Worm (Caenorhabditis elegans): ENCODE data around the gene F36D4.5.

F36D4.5 gene

ce11 chrV:9425593-9425992 is at the start of gene F36D4.5:
TSS of gene F36D4.5 (minus strand) at chrV:9425817.
- TF ChIP-seq ceh-36 (tag; optimal IDR thresholded peaks at IDR 0.05): no peak
- no peak for TF ChIP-seq F13C5.2 (tag; optimal IDR thresholded peaks at IDR 0.05)
- no peak for TF ChIP-seq B0310.2 (tag; optimal IDR thresholded peaks at IDR 0.05)
- no peak for TF ChIP-seq tbx-11 (GFP tag; IDR thresholded peaks at IDR 0.05)
- TF ChIP-seq ets-7 (tag; optimal IDR thresholded peaks at IDR 0.05): no peak

- TF ChIP-seq tbx-11 (GFP tag; IDR thresholded peaks at IDR 0.05) (no peak), hmbx-1 (tag; optimal IDR thresholded peaks at IDR 0.05) (no peak), ceh-13 (GFP tag; optimal IDR thresholded peaks at IDR 0.05) (no peak), ama-1 (optimal IDR thresholded peaks at IDR 0.05) (no peak), scrt-1 (GFP tag; IDR thresholded peaks at IDR 0.05) (no peak), tbx-37 (GFP tag; conservative IDR thresholded peaks at IDR 0.05) (no peak), flt-1 (GFP tag; IDR thresholded peaks at IDR 0.05) (no peak), sea-1 (GFP tag; conservative IDR thresholded peaks at IDR 0.05) (no peak), pes-1 (GFP tag; IDR thresholded peaks at IDR 0.05) (no peak), tra-4 (tag; optimal IDR thresholded peaks at IDR 0.05) (no peak), ceh-36 (tag; optimal IDR thresholded peaks at IDR 0.05) (no peak), hmg-4 (GFP tag; optimal IDR thresholded peaks at IDR 0.05) (no peak), F13C5.2 (tag; optimal IDR thresholded peaks at IDR 0.05) (no peak), aly-1 (tag; optimal IDR thresholded peaks at IDR 0.05) (no peak), B0310.2 (tag; optimal IDR thresholded peaks at IDR 0.05) (no peak), hnd-1 (tag; optimal IDR thresholded peaks at IDR 0.05) (no peak), ets-7 (tag; optimal IDR thresholded peaks at IDR 0.05) (no peak)
Observed at ce11 chrV:9473924-9474323, 48.3 kb upstream of the F36D4.5 start.

ce11 chrV:9471675-9472074 is 46.1 kb upstream of the F36D4.5 start, which contains the start of gene flp-6:
TSS of gene flp-6 (plus strand) at chrV:9471975.
- TF ChIP-seq aly-1 (tag; optimal IDR thresholded peaks at IDR 0.05): no peak
- TF ChIP-seq sea-1 (GFP tag; conservative IDR thresholded peaks at IDR 0.05): no peak
- no peak for TF ChIP-seq hmbx-1 (tag; optimal IDR thresholded peaks at IDR 0.05)
- no peak for TF ChIP-seq tbx-11 (GFP tag; IDR thresholded peaks at IDR 0.05)
- TF ChIP-seq F13C5.2 (tag; optimal IDR thresholded peaks at IDR 0.05): no peak
- TF ChIP-seq flt-1 (GFP tag; IDR thresholded peaks at IDR 0.05): no peak
- TF ChIP-seq scrt-1 (GFP tag; IDR thresholded peaks at IDR 0.05): no peak
- TF ChIP-seq hnd-1 (tag; optimal IDR thresholded peaks at IDR 0.05): no peak
- TF ChIP-seq ceh-36 (tag; optimal IDR thresholded peaks at IDR 0.05): no peak

DNA sequence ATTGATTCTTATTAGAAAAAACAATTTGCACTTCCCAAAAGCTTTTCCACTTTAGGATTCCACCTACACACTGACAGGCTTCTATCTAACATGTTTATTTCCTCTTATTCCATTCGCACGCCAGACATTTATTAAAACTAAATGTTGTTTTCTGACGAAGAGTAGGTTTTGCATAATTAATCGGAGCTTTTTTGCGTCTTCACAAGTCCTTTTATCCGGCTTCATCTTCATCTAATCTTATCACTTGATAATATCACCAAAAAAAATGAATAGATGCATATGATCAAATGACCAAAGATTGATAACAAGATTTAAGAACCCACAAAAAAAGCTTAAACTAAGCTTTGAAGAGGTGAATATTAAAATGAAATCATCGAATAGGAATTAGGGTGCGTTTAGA is 39.9 kb upstream of the F36D4.5 start:
- TF ChIP-seq B0310.2 (tag; optimal IDR thresholded peaks at IDR 0.05) (no peak), tra-4 (tag; optimal IDR thresholded peaks at IDR 0.05) (no peak), hnd-1 (tag; optimal IDR thresholded peaks at IDR 0.05) (no peak), ceh-36 (tag; optimal IDR thresholded peaks at IDR 0.05) (no peak), flt-1 (GFP tag; IDR thresholded peaks at IDR 0.05) (no peak), ets-7 (tag; optimal IDR thresholded peaks at IDR 0.05) (no peak), pes-1 (GFP tag; IDR thresholded peaks at IDR 0.05) (no peak), scrt-1 (GFP tag; IDR thresholded peaks at IDR 0.05) (no peak), ceh-13 (GFP tag; optimal IDR thresholded peaks at IDR 0.05) (no peak), sea-1 (GFP tag; conservative IDR thresholded peaks at IDR 0.05) (no peak)

DNA sequence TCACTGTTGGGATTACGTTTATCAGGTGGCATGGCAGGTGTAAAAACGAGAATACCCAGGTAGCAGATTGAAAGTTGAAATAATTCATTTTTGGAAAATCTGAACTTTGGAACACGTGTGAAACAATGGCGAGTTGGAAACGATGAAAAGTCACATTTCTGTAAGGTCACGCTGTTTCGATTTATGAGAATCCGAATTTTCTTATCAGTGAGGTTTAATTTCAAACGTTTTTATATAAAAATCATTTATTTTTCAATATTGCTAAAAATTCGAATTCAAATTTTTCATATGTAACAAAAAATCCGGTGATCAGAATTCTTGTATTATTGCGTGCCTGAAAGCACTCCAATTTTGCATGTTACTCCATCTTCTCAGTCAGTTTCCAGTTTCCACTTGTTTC is 37.0 kb upstream of the F36D4.5 start, which contains the start of gene F07D3.3:
Gene F07D3.3, minus strand, starts transcription at position 101 of the 400 bp plus-strand sequence.
- no peak for TF ChIP-seq scrt-1 (GFP tag; IDR thresholded peaks at IDR 0.05)
- TF ChIP-seq tbx-11 (GFP tag; IDR thresholded peaks at IDR 0.05): no peak
- no peak for TF ChIP-seq hmg-4 (GFP tag; optimal IDR thresholded peaks at IDR 0.05)
- TF ChIP-seq hnd-1 (tag; optimal IDR thresholded peaks at IDR 0.05): no peak

ce11 chrV:9457535-9457934 is 31.9 kb upstream of the F36D4.5 start:
- TF ChIP-seq hmg-4 (GFP tag; optimal IDR thresholded peaks at IDR 0.05): no peak
- TF ChIP-seq B0310.2 (tag; optimal IDR thresholded peaks at IDR 0.05): no peak
- no peak for TF ChIP-seq hnd-1 (tag; optimal IDR thresholded peaks at IDR 0.05)
- TF ChIP-seq hmbx-1 (tag; optimal IDR thresholded peaks at IDR 0.05): no peak

- TF ChIP-seq aly-1 (tag; optimal IDR thresholded peaks at IDR 0.05) (no peak), pes-1 (GFP tag; IDR thresholded peaks at IDR 0.05) (no peak), tra-4 (tag; optimal IDR thresholded peaks at IDR 0.05) (no peak), F13C5.2 (tag; optimal IDR thresholded peaks at IDR 0.05) (no peak), hmbx-1 (tag; optimal IDR thresholded peaks at IDR 0.05) (no peak), hmg-4 (GFP tag; optimal IDR thresholded peaks at IDR 0.05) (no peak), ceh-36 (tag; optimal IDR thresholded peaks at IDR 0.05) (no peak), flt-1 (GFP tag; IDR thresholded peaks at IDR 0.05) (no peak), sea-1 (GFP tag; conservative IDR thresholded peaks at IDR 0.05) (no peak)
Observed at ce11 chrV:9453933-9454332, 28.3 kb upstream of the F36D4.5 start.

DNA sequence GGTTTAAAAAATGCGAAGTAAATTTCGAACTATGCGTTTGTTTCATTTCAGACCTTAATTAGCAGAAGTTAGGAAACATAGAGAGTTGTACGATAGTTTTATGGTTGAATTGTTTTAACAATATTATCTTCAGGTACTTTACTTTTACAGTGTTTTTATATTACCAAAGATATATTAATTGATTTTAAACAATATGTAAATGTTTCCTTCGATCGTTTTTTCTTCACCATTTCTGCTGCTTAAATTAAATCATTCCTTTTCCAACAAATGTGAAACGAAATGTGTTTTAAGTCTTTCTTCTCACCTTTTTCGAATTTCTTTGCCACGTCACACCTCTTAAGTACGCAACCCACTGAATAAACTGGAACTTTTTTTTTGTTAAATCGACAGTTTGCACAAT is 27.7 kb upstream of the F36D4.5 start:
- TF ChIP-seq ceh-36 (tag; optimal IDR thresholded peaks at IDR 0.05) (no peak), aly-1 (tag; optimal IDR thresholded peaks at IDR 0.05) (no peak), sea-1 (GFP tag; conservative IDR thresholded peaks at IDR 0.05) (no peak), B0310.2 (tag; optimal IDR thresholded peaks at IDR 0.05) (no peak), hmg-4 (GFP tag; optimal IDR thresholded peaks at IDR 0.05) (no peak), scrt-1 (GFP tag; IDR thresholded peaks at IDR 0.05) (no peak), ama-1 (optimal IDR thresholded peaks at IDR 0.05) (no peak), ceh-13 (GFP tag; optimal IDR thresholded peaks at IDR 0.05) (no peak), tbx-11 (GFP tag; IDR thresholded peaks at IDR 0.05) (no peak)

DNA sequence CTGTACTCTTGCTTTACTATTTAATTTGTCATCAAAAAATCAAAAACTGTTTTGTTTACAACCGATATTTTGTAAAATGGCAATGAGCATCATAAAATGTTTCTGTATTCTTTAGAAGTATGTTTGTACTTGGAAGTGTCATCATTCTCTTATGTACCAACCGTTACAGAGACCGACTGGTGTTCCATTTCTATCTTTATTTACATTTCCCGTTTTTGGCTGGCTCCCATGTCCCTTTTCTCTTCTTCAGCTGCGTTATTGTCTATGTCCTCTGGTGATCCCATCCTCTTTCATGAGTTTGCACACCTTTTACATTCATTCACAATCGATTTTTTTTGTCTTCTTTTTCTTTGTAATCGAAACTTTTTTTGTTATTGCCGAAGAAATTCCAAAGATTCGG is 25.9 kb upstream of the F36D4.5 start:
- no peak for TF ChIP-seq hnd-1 (tag; optimal IDR thresholded peaks at IDR 0.05)
- no peak for TF ChIP-seq tra-4 (tag; optimal IDR thresholded peaks at IDR 0.05)
- TF ChIP-seq aly-1 (tag; optimal IDR thresholded peaks at IDR 0.05): no peak
- no peak for TF ChIP-seq flt-1 (GFP tag; IDR thresholded peaks at IDR 0.05)
- TF ChIP-seq scrt-1 (GFP tag; IDR thresholded peaks at IDR 0.05): no peak
- no peak for TF ChIP-seq tbx-37 (GFP tag; conservative IDR thresholded peaks at IDR 0.05)
- no peak for TF ChIP-seq F13C5.2 (tag; optimal IDR thresholded peaks at IDR 0.05)
- no peak for TF ChIP-seq hmg-4 (GFP tag; optimal IDR thresholded peaks at IDR 0.05)
- TF ChIP-seq tbx-11 (GFP tag; IDR thresholded peaks at IDR 0.05): no peak
- TF ChIP-seq ceh-13 (GFP tag; optimal IDR thresholded peaks at IDR 0.05): no peak
- no peak for TF ChIP-seq hmbx-1 (tag; optimal IDR thresholded peaks at IDR 0.05)
- no peak for TF ChIP-seq ama-1 (optimal IDR thresholded peaks at IDR 0.05)
- TF ChIP-seq ceh-36 (tag; optimal IDR thresholded peaks at IDR 0.05): no peak
- TF ChIP-seq ets-7 (tag; optimal IDR thresholded peaks at IDR 0.05): no peak
- TF ChIP-seq pes-1 (GFP tag; IDR thresholded peaks at IDR 0.05): no peak
- TF ChIP-seq sea-1 (GFP tag; conservative IDR thresholded peaks at IDR 0.05): no peak

Measured in whole organism, early embryonic.